Worm (Caenorhabditis elegans) whole organism, late embryonic: ENCODE results near the gene mltn-11.

Experiments used
- K02D7.2 ChIP-seq: sonication (generic microtip); optimal IDR thresholded peaks from 2 replicates; lab custom pipeline; 2017; ENCODE audit warnings: mild to moderate bottlenecking, missing genetic modification characterization, missing compliant biosample characterization
- ceh-19 ChIP-seq: fragments of 200-800 bp; sonication (Bioruptor generic); optimal IDR thresholded peaks from 2 replicates; lab custom pipeline; 2018; ENCODE audit warnings: mild to moderate bottlenecking, missing genetic modification characterization, missing compliant biosample characterization
- elt-2 ChIP-seq: sonication (generic microtip); optimal IDR thresholded peaks from 2 replicates; lab custom pipeline; 2016; ENCODE audit warnings: missing genetic modification reagents, missing genetic modification characterization, missing compliant biosample characterization
- hlh-15 ChIP-seq: sonication (generic microtip); optimal IDR thresholded peaks from 2 replicates; lab custom pipeline; 2016; ENCODE audit warnings: missing genetic modification characterization, missing compliant biosample characterization
- pqm-1 ChIP-seq: sonication (generic microtip); optimal IDR thresholded peaks from 2 replicates; lab custom pipeline; 2016; ENCODE audit warnings: missing genetic modification characterization, missing compliant biosample characterization
- sox-4 ChIP-seq: sonication (generic microtip); optimal IDR thresholded peaks from 2 replicates; lab custom pipeline; 2017; ENCODE audit warnings: mild to moderate bottlenecking, missing genetic modification characterization, inconsistent platforms, missing compliant biosample characterization

ce11 chrV:16622754-16623261 is 13.2 kb upstream of the mltn-11 start, which contains the start of gene Y70C5A.2:
- TF ChIP-seq sox-4 (no peak), pqm-1 (no peak), ceh-19 (GFP tag; lab: Kevin White, UChicago) (no peak), hlh-15 (tag; lab: Kevin White, UChicago) (no peak), elt-2 (tag; lab: Kevin White, UChicago) (no peak), K02D7.2 (tag; lab: Kevin White, UChicago) (no peak)
